Fruit fly (Drosophila melanogaster) whole organism, embryonic: ENCODE results near the gene RpS3.

ENCODE experiments used
- Bdp1 ChIP-seq: fragments of 200-800 bp; sonication (Bioruptor generic); optimal IDR thresholded peaks from 3 replicates; lab custom pipeline; 2016; ENCODE audit warnings: missing biosample characterization, missing genetic modification characterization
- CG10209 ChIP-seq: fragments of 200-800 bp; sonication (Bioruptor generic); optimal IDR thresholded peaks from 3 replicates; lab custom pipeline; 2017; ENCODE audit warnings: missing biosample characterization, mild to moderate bottlenecking, missing genetic modification characterization, missing genetic modification reagents
- CG10462 ChIP-seq: fragments of 200-800 bp; sonication (Bioruptor generic); optimal IDR thresholded peaks from 2 replicates; lab custom pipeline; 2016; ENCODE audit warnings: missing biosample characterization, missing genetic modification characterization
- CG12219 ChIP-seq: fragments of 200-800 bp; sonication (Bioruptor generic); optimal IDR thresholded peaks from 3 replicates; lab custom pipeline; 2018; ENCODE audit warnings: missing biosample characterization, mild to moderate bottlenecking, missing genetic modification characterization
- CG12744 ChIP-seq: fragments of 200-800 bp; sonication (Bioruptor generic); optimal IDR thresholded peaks from 2 replicates; lab custom pipeline; 2016; ENCODE audit warnings: missing biosample characterization, missing genetic modification characterization
- CG13123 ChIP-seq: fragments of 200-800 bp; sonication (Bioruptor generic); optimal IDR thresholded peaks from 2 replicates; lab custom pipeline; 2016; ENCODE audit warnings: missing biosample characterization, missing genetic modification characterization
- CG13894 ChIP-seq: fragments of 200-800 bp; sonication (Bioruptor generic); optimal IDR thresholded peaks from 3 replicates; lab custom pipeline; 2018; ENCODE audit warnings: missing biosample characterization, mild to moderate bottlenecking, missing genetic modification characterization, moderate library complexity
- CG14050 ChIP-seq: fragments of 200-800 bp; sonication (Bioruptor generic); IDR thresholded peaks from 3 replicates; pipeline ENCODE4 v1.3.6; 2022; ENCODE audit warnings: missing biosample characterization, missing genetic modification characterization
- CG14860 ChIP-seq: fragments of 200-800 bp; sonication (Bioruptor generic); IDR thresholded peaks from 3 replicates; pipeline ENCODE4 v1.3.6; 2022; ENCODE audit warnings: missing biosample characterization, missing genetic modification characterization; ENCODE audit not compliant: partially characterized antibody
- CG14965 ChIP-seq: fragments of 200-800 bp; sonication (Bioruptor generic); optimal IDR thresholded peaks from 2 replicates; lab custom pipeline; 2016; ENCODE audit warnings: missing biosample characterization, missing genetic modification characterization, borderline replicate concordance
- CG17802 ChIP-seq: fragments of 200-800 bp; sonication (Bioruptor generic); optimal IDR thresholded peaks from 2 replicates; lab custom pipeline; 2018; ENCODE audit warnings: missing biosample characterization, mild to moderate bottlenecking, missing genetic modification characterization, moderate library complexity
- CG3065 ChIP-seq: fragments of 200-800 bp; sonication (Bioruptor generic); optimal IDR thresholded peaks from 2 replicates; lab custom pipeline; 2016; ENCODE audit warnings: missing biosample characterization, missing genetic modification characterization
- CG7928 ChIP-seq: fragments of 200-800 bp; sonication (Bioruptor generic); optimal IDR thresholded peaks from 2 replicates; lab custom pipeline; 2017; ENCODE audit warnings: missing biosample characterization, mild to moderate bottlenecking, missing genetic modification characterization
- CG7987 ChIP-seq: fragments of 200-800 bp; sonication (Bioruptor generic); optimal IDR thresholded peaks from 2 replicates; lab custom pipeline; 2018; ENCODE audit warnings: missing biosample characterization, mild to moderate bottlenecking, missing genetic modification characterization, moderate library complexity
- Doc3 ChIP-seq: fragments of 200-800 bp; sonication (Bioruptor generic); IDR thresholded peaks from 3 replicates; pipeline ENCODE4 v1.3.6; 2022; ENCODE audit warnings: missing biosample characterization, missing genetic modification characterization; ENCODE audit not compliant: partially characterized antibody
- Gsc ChIP-seq: fragments of 200-800 bp; sonication (Bioruptor generic); IDR thresholded peaks from 2 replicates; pipeline ENCODE4 v1.3.6; 2022; ENCODE audit warnings: missing biosample characterization, missing genetic modification characterization
- H2.0 ChIP-seq: fragments of 200-800 bp; sonication (Bioruptor generic); IDR thresholded peaks from 2 replicates; pipeline ENCODE4 v1.3.6; 2022; ENCODE audit warnings: missing biosample characterization, missing genetic modification characterization
- HLHmδ ChIP-seq: fragments of 200-800 bp; sonication (Bioruptor generic); optimal IDR thresholded peaks from 2 replicates; lab custom pipeline; 2018; ENCODE audit warnings: missing biosample characterization, mild to moderate bottlenecking, missing genetic modification characterization, moderate library complexity
- Hr39 ChIP-seq: fragments of >200 bp; optimal IDR thresholded peaks from 2 replicates; lab custom pipeline; 2017
- Hr51 ChIP-seq, 2 experiments: fragments of 200-800 bp; sonication (Bioruptor generic); optimal IDR thresholded peaks; 2 replicates in 1 of 2; 3 replicates in 1 of 2; lab custom pipeline; 2016 to 2018; ENCODE audit warnings: missing biosample characterization in 2 of 2, missing genetic modification characterization in 2 of 2, mild to moderate bottlenecking in 1 of 2, moderate library complexity in 1 of 2
- MESR4 ChIP-seq: fragments of 200-800 bp; sonication (Bioruptor generic); optimal IDR thresholded peaks from 2 replicates; lab custom pipeline; 2018; ENCODE audit warnings: missing biosample characterization, mild to moderate bottlenecking, missing genetic modification characterization, moderate library complexity
- NC2α ChIP-seq: fragments of 200-800 bp; sonication (Bioruptor generic); optimal IDR thresholded peaks from 2 replicates; lab custom pipeline; 2016; ENCODE audit warnings: missing biosample characterization, missing genetic modification characterization
- NK7.1 ChIP-seq: fragments of 200-800 bp; sonication (Bioruptor generic); optimal IDR thresholded peaks from 3 replicates; lab custom pipeline; 2016; ENCODE audit warnings: missing biosample characterization, missing genetic modification characterization
- Neu2 ChIP-seq: fragments of 200-800 bp; sonication (Bioruptor generic); optimal IDR thresholded peaks from 3 replicates; lab custom pipeline; 2016; ENCODE audit warnings: missing biosample characterization, missing genetic modification characterization, borderline replicate concordance
- Nf-YC ChIP-seq: fragments of 200-800 bp; optimal IDR thresholded peaks from 3 replicates; lab custom pipeline; 2019; ENCODE audit warnings: missing biosample characterization, mild to moderate bottlenecking, missing genetic modification characterization, moderate library complexity
- Rfx ChIP-seq: fragments of 200-800 bp; sonication (Bioruptor generic); IDR thresholded peaks from 2 replicates; pipeline ENCODE4 v1.3.6; 2022; ENCODE audit warnings: missing biosample characterization, missing genetic modification characterization
- Sry-β ChIP-seq: fragments of 200-800 bp; sonication (Bioruptor generic); optimal IDR thresholded peaks from 2 replicates; lab custom pipeline; 2018; ENCODE audit warnings: missing biosample characterization, mild to moderate bottlenecking, missing genetic modification characterization, moderate library complexity
- Vsx1 ChIP-seq: fragments of 200-800 bp; sonication (Bioruptor generic); optimal IDR thresholded peaks from 2 replicates; lab custom pipeline; 2017; ENCODE audit warnings: missing biosample characterization, mild to moderate bottlenecking, missing genetic modification characterization, missing genetic modification reagents
- Xrp1 ChIP-seq: fragments of 200-800 bp; sonication (Bioruptor generic); IDR thresholded peaks from 2 replicates; pipeline ENCODE4 v1.3.6; 2022; ENCODE audit warnings: missing biosample characterization, missing genetic modification characterization
- abd-A ChIP-seq: fragments of 200-800 bp; sonication (Bioruptor generic); optimal IDR thresholded peaks from 3 replicates; lab custom pipeline; 2019; ENCODE audit warnings: missing biosample characterization, mild to moderate bottlenecking, missing genetic modification characterization, moderate library complexity
- ap ChIP-seq: fragments of 200-800 bp; sonication (Bioruptor generic); IDR thresholded peaks from 2 replicates; pipeline ENCODE4 v1.3.6; 2022; ENCODE audit warnings: missing biosample characterization, missing genetic modification characterization
- ase ChIP-seq: fragments of 200-800 bp; sonication (Bioruptor generic); IDR thresholded peaks from 3 replicates; pipeline ENCODE4 v1.3.6; 2022; ENCODE audit warnings: missing biosample characterization, missing genetic modification characterization
- chm ChIP-seq: fragments of 200-800 bp; sonication (Bioruptor generic); IDR thresholded peaks from 2 replicates; pipeline ENCODE4 v1.3.6; 2022; ENCODE audit warnings: missing biosample characterization, missing genetic modification characterization
- dmrt11E ChIP-seq: fragments of 200-800 bp; sonication (Bioruptor generic); optimal IDR thresholded peaks from 3 replicates; lab custom pipeline; 2018; ENCODE audit warnings: missing biosample characterization, mild to moderate bottlenecking, missing genetic modification characterization, moderate library complexity
- emc ChIP-seq: fragments of 200-800 bp; sonication (Bioruptor generic); optimal IDR thresholded peaks from 2 replicates; lab custom pipeline; 2016; ENCODE audit warnings: missing biosample characterization, missing genetic modification characterization
- fd64A ChIP-seq: fragments of 200-800 bp; sonication (Bioruptor generic); optimal IDR thresholded peaks from 3 replicates; lab custom pipeline; 2018; ENCODE audit warnings: missing biosample characterization, mild to moderate bottlenecking, missing genetic modification characterization
- fd96Cb ChIP-seq: fragments of 200-800 bp; sonication (Bioruptor generic); optimal IDR thresholded peaks from 2 replicates; lab custom pipeline; 2018; ENCODE audit warnings: missing biosample characterization, mild to moderate bottlenecking, missing genetic modification characterization, moderate library complexity
- grn ChIP-seq: fragments of 200-800 bp; sonication (Bioruptor generic); optimal IDR thresholded peaks from 3 replicates; lab custom pipeline; 2017; ENCODE audit warnings: missing biosample characterization, missing genetic modification characterization
- ham ChIP-seq: fragments of 200-800 bp; sonication (Bioruptor generic); IDR thresholded peaks from 2 replicates; pipeline ENCODE4 v1.3.6; 2022; ENCODE audit warnings: missing biosample characterization, missing genetic modification characterization
- knrl ChIP-seq: fragments of 200-800 bp; sonication (Bioruptor generic); IDR thresholded peaks from 3 replicates; pipeline ENCODE4 v1.3.6; 2022; ENCODE audit warnings: missing biosample characterization, missing genetic modification characterization; ENCODE audit not compliant: partially characterized antibody
- lola ChIP-seq, 3 experiments: fragments of >200 bp in 2 of 3; fragments of 200-800 bp in 1 of 3; sonication (Bioruptor generic) in 1 of 3; optimal IDR thresholded peaks; 2 replicates each; lab custom pipeline; 2017 to 2019; ENCODE audit warnings: missing biosample characterization in 3 of 3, missing genetic modification characterization in 3 of 3, mild to moderate bottlenecking in 1 of 3, moderate library complexity in 1 of 3
- onecut ChIP-seq: fragments of 200-800 bp; sonication (Bioruptor generic); IDR thresholded peaks from 2 replicates; pipeline ENCODE4 v1.3.6; 2022; ENCODE audit warnings: missing biosample characterization, missing genetic modification characterization
- pros ChIP-seq: fragments of 200-800 bp; sonication (Bioruptor generic); optimal IDR thresholded peaks from 3 replicates; lab custom pipeline; 2019; ENCODE audit warnings: missing biosample characterization, mild to moderate bottlenecking, missing genetic modification characterization, moderate library complexity
- schlank ChIP-seq: fragments of 200-800 bp; sonication (Bioruptor generic); optimal IDR thresholded peaks from 2 replicates; lab custom pipeline; 2018; ENCODE audit warnings: missing biosample characterization, mild to moderate bottlenecking, missing genetic modification characterization
- scrt ChIP-seq: fragments of 200-800 bp; sonication (Bioruptor generic); optimal IDR thresholded peaks from 2 replicates; lab custom pipeline; 2018; ENCODE audit warnings: missing biosample characterization, mild to moderate bottlenecking, missing genetic modification characterization, moderate library complexity
- shn ChIP-seq: fragments of 200-800 bp; sonication (Bioruptor generic); optimal IDR thresholded peaks from 3 replicates; lab custom pipeline; 2016; ENCODE audit warnings: missing biosample characterization, missing genetic modification characterization
- tap ChIP-seq: fragments of 200-800 bp; optimal IDR thresholded peaks from 3 replicates; lab custom pipeline; 2019; ENCODE audit warnings: missing biosample characterization, mild to moderate bottlenecking, missing genetic modification characterization, moderate library complexity
- yki ChIP-seq: fragments of >200 bp; optimal IDR thresholded peaks from 3 replicates; lab custom pipeline; 2018

The RpS3 gene

dm6 chr3R:23355829-23356738, 2.5 kb upstream of the RpS3 start, which contains the start of the genes ATPsynCF6 and Sec13 (continued):
- TF ChIP-seq CG10209 (GFP tag; lab: Kevin White, UChicago) (peak; percentile 27), pros (GFP tag; lab: Kevin White, UChicago) (no peak), chm (GFP tag; lab: Robert Waterston, UW) (peak; percentile 47; the same call in 1 of the 2 replicates), onecut (GFP tag; lab: Robert Waterston, UW) (no peak), HLHmδ (GFP tag; lab: Kevin White, UChicago) (no peak), fd96Cb (tag; lab: Kevin White, UChicago) (peak; percentile 46), Rfx (GFP tag; lab: Robert Waterston, UW) (peak; percentile 78), ham (no peak), Hr39 (no peak), MESR4 (peak; percentile 88), tap (peak; percentile 58), fd64A (GFP tag; lab: Kevin White, UChicago) (no peak), Neu2 (no peak), Doc3 (GFP tag; lab: Robert Waterston, UW) (peak; percentile 83), CG3065 (GFP tag; lab: Kevin White, UChicago) (no peak), grn (no peak), ap (peak; percentile 20; the same call in 1 of the 2 replicates), Bdp1 (GFP tag; lab: Kevin White, UChicago) (no peak), yki (lab: Kevin White, UChicago) (no peak), Sry-β (peak; percentile 21), Gsc (GFP tag; lab: Robert Waterston, UW) (no peak), shn (no peak), abd-A (tag; lab: Kevin White, UChicago) (no peak), emc (no peak), ase (GFP tag; lab: Robert Waterston, UW) (peak; percentile 56; the same call in 1 of the 3 replicates), Hr51 (GFP tag; optimal IDR thresholded peaks at IDR 0.05; lab: Kevin White, UChicago) (peak in 1 of 2 experiments; percentile 50), CG14050 (peak; percentile 55; the same call in 2 of the 3 replicates), NC2α (GFP tag; lab: Kevin White, UChicago) (no peak), NK7.1 (GFP tag; lab: Kevin White, UChicago) (peak; percentile 2), dmrt11E (tag; lab: Kevin White, UChicago) (peak; percentile 7), knrl (GFP tag; lab: Robert Waterston, UW) (peak; percentile 93), H2.0 (peak; percentile 55), CG13123 (no peak), CG10462 (GFP tag; lab: Kevin White, UChicago) (no peak), scrt (GFP tag; lab: Kevin White, UChicago) (no peak), CG12219 (GFP tag; lab: Kevin White, UChicago) (no peak), schlank (no peak), CG7928 (GFP tag; lab: Kevin White, UChicago) (no peak), CG17802 (tag; lab: Kevin White, UChicago) (peak; percentile 16), CG13894 (tag; lab: Kevin White, UChicago) (no peak), Nf-YC (peak; percentile 43), CG14965 (GFP tag; lab: Kevin White, UChicago) (no peak), Xrp1 (peak; percentile 64), Vsx1 (GFP tag; lab: Kevin White, UChicago) (no peak), CG12744 (GFP tag; lab: Kevin White, UChicago) (no peak), CG14860 (GFP tag; lab: Robert Waterston, UW) (peak; percentile 87), lola (GFP tag; optimal IDR thresholded peaks at IDR 0.05; lab: Kevin White, UChicago) (peak in 1 of 3 experiments; percentile 43), CG7987 (GFP tag; lab: Kevin White, UChicago) (no peak)
